Fruit fly (Drosophila melanogaster): ENCODE measurements around the gene Flo2.
A peak's percentile ranks its signal among the peaks of the same experiment; 100 is the strongest.

Flo2 gene

dm6 chrX:14856261-14856660, 17.1 kb downstream of the Flo2 start, which contains the start of gene CG9519:
TSS of gene CG9519 (minus strand) at chrX:14856361.
- no peak for TF ChIP-seq Pif1B (GFP tag; optimal IDR thresholded peaks at IDR 0.05)
- no peak for TF ChIP-seq EcR (GFP tag; optimal IDR thresholded peaks at IDR 0.05)
- no peak for TF ChIP-seq D1 (tag; optimal IDR thresholded peaks at IDR 0.05)
- no peak for TF ChIP-seq rn (GFP tag; IDR thresholded peaks at IDR 0.05)
- TF ChIP-seq CG15710 (tag; optimal IDR thresholded peaks at IDR 0.05): no peak
- no peak for TF ChIP-seq CG9948 (tag; optimal IDR thresholded peaks at IDR 0.05)
- TF ChIP-seq CG32121 (GFP tag; IDR thresholded peaks at IDR 0.05): no peak
- no peak for TF ChIP-seq CG34367 (tag; optimal IDR thresholded peaks at IDR 0.05)
- no peak for TF ChIP-seq CG8301 (tag; optimal IDR thresholded peaks at IDR 0.05)
- TF ChIP-seq Snoo (tag; optimal IDR thresholded peaks at IDR 0.05): no peak
- no peak for TF ChIP-seq CG17806 (tag; optimal IDR thresholded peaks at IDR 0.05)
- TF ChIP-seq fd96Ca (GFP tag; IDR thresholded peaks at IDR 0.05): no peak
- no peak for TF ChIP-seq CG14655 (GFP tag; optimal IDR thresholded peaks at IDR 0.05)
- no peak for TF ChIP-seq Pif1A (GFP tag; optimal IDR thresholded peaks at IDR 0.05)
- TF ChIP-seq CG4496 (GFP tag; IDR thresholded peaks at IDR 0.05): no peak

dm6 chrX:14857883-14858282, 18.7 kb downstream of the Flo2 start:
- TF ChIP-seq fd96Ca (GFP tag; IDR thresholded peaks at IDR 0.05): peak; percentile 46; the same call in 1 of the 3 replicates
- no peak for TF ChIP-seq CG13204 (GFP tag; optimal IDR thresholded peaks at IDR 0.05)
- TF ChIP-seq CG32121 (GFP tag; IDR thresholded peaks at IDR 0.05): peak; percentile 77
- peak; percentile 61; the same call in 2 of the 3 replicates for TF ChIP-seq CG4496 (GFP tag; IDR thresholded peaks at IDR 0.05)

- TF ChIP-seq CG32121 (GFP tag; IDR thresholded peaks at IDR 0.05) (no peak), CG17806 (tag; optimal IDR thresholded peaks at IDR 0.05) (no peak), CG8159 (tag; optimal IDR thresholded peaks at IDR 0.05) (no peak), CG9948 (tag; optimal IDR thresholded peaks at IDR 0.05) (no peak)
Observed at dm6 chrX:14858951-14859350, 19.8 kb downstream of the Flo2 start, which contains the start of gene CG46399. TSS of gene CG46399 (plus strand) at chrX:14859251.

- TF ChIP-seq Ets98B (GFP tag; IDR thresholded peaks at IDR 0.05) (no peak), CG12605 (GFP tag; IDR thresholded peaks at IDR 0.05) (no peak), CG8301 (tag; optimal IDR thresholded peaks at IDR 0.05) (no peak), gl (tag; optimal IDR thresholded peaks at IDR 0.05) (no peak), CG34367 (tag; optimal IDR thresholded peaks at IDR 0.05) (no peak), Pif1A (GFP tag; optimal IDR thresholded peaks at IDR 0.05) (no peak)
Observed at dm6 chrX:14862494-14862893, 23.3 kb downstream of the Flo2 start.

- TF ChIP-seq CG17806 (tag; optimal IDR thresholded peaks at IDR 0.05) (no peak), Pif1A (GFP tag; optimal IDR thresholded peaks at IDR 0.05) (no peak), CG12605 (GFP tag; IDR thresholded peaks at IDR 0.05) (no peak), CG15710 (tag; optimal IDR thresholded peaks at IDR 0.05) (no peak), Ets98B (GFP tag; IDR thresholded peaks at IDR 0.05) (no peak), CG8301 (tag; optimal IDR thresholded peaks at IDR 0.05) (no peak), Snoo (tag; optimal IDR thresholded peaks at IDR 0.05) (no peak), Pif1B (GFP tag; optimal IDR thresholded peaks at IDR 0.05) (no peak), D1 (tag; optimal IDR thresholded peaks at IDR 0.05) (no peak)
Observed at dm6 chrX:14866911-14867310, 27.7 kb downstream of the Flo2 start.

- TF ChIP-seq CG13204 (GFP tag; optimal IDR thresholded peaks at IDR 0.05) (no peak), CG4496 (GFP tag; IDR thresholded peaks at IDR 0.05) (peak; percentile 60; the same call in 1 of the 3 replicates), Ets98B (GFP tag; IDR thresholded peaks at IDR 0.05) (peak; percentile 45; the same call in 1 of the 2 replicates)
Observed at dm6 chrX:14868414-14868813, 29.2 kb downstream of the Flo2 start.

- TF ChIP-seq Pif1A (GFP tag; optimal IDR thresholded peaks at IDR 0.05): no peak
- TF ChIP-seq EcR (GFP tag; optimal IDR thresholded peaks at IDR 0.05): peak; percentile 13
Observed at dm6 chrX:14871028-14871427, 31.9 kb downstream of the Flo2 start, which contains the start of gene CG9518. TSS of gene CG9518 (minus strand) at chrX:14871181.

dm6 chrX:14878917-14879316, 39.7 kb downstream of the Flo2 start:
- no peak for TF ChIP-seq rn (GFP tag; IDR thresholded peaks at IDR 0.05)
- no peak for TF ChIP-seq CG34367 (tag; optimal IDR thresholded peaks at IDR 0.05)
- no peak for TF ChIP-seq Snoo (tag; optimal IDR thresholded peaks at IDR 0.05)
- TF ChIP-seq gl (tag; optimal IDR thresholded peaks at IDR 0.05): no peak
- TF ChIP-seq CG4496 (GFP tag; IDR thresholded peaks at IDR 0.05): no peak
- TF ChIP-seq Pif1B (GFP tag; optimal IDR thresholded peaks at IDR 0.05): no peak
- TF ChIP-seq Ets98B (GFP tag; IDR thresholded peaks at IDR 0.05): no peak
- no peak for TF ChIP-seq CG15710 (tag; optimal IDR thresholded peaks at IDR 0.05)
- TF ChIP-seq D1 (tag; optimal IDR thresholded peaks at IDR 0.05): no peak
- TF ChIP-seq CG8159 (tag; optimal IDR thresholded peaks at IDR 0.05): no peak
- no peak for TF ChIP-seq Pif1A (GFP tag; optimal IDR thresholded peaks at IDR 0.05)
- no peak for TF ChIP-seq CG12605 (GFP tag; IDR thresholded peaks at IDR 0.05)
